Fruit fly (Drosophila melanogaster): ENCODE results near the gene sas.

The sas gene

DNA sequence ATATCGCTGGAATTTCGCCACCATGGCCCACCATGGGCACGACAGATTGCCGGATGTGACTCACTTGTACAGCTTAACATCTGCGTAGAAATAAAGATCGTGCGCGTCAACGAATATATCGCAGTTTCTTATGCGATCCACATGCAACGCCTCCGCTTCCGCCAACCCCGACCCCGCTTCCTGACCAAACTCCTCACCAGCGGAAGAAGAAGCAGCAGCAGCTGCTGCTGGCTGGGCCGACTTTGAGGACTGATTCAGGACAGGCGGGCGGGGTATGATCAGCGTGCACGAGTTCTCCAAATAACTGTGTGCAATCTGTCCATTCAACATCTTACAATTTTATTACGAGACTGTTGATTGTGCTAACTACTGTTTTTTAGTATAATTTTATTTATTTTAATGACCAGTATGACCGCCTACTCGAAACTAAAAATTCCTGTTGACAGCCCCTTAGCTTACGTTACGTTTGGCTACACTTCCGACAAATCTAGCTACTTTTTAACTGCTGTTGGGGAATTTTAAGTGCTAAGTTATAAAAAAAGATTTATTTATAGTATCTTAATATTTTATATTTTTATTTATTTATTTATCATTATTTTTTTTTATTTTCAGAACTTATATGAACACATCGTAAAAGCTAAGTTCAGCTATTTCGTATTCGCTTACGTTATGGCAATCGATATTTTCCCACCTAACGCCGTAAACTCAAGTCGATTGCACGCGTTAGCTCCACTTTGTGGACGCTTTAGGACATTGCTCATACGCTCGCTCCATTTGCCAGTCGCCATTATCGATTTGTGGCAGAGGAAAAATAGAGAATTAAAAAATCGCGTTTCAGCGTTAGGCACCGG, 23.9 kb downstream of the sas start, which contains the start of the genes CG10055 and lap:
TSS of gene CG10055 (minus strand) at position 432 of the 851 bp plus-strand sequence.
TSS of gene lap (plus strand) at position 753 of the 851 bp plus-strand sequence.
- no peak for TF ChIP-seq CTCF (optimal IDR thresholded peaks at IDR 0.05)
- TF ChIP-seq CG8478 (optimal IDR thresholded peaks at IDR 0.05): no peak

dm6 chr3R:7187093-7187912, 24.7 kb downstream of the sas start:
- peak in 1 of 2 experiments; percentile 1 for TF ChIP-seq CTCF (optimal IDR thresholded peaks at IDR 0.05)
- no peak for TF ChIP-seq CG8478 (optimal IDR thresholded peaks at IDR 0.05)

- TF ChIP-seq CG8478 (optimal IDR thresholded peaks at IDR 0.05) (no peak), CTCF (optimal IDR thresholded peaks at IDR 0.05) (no peak)
These were observed 25.4 kb downstream of the sas start for dm6 chr3R:7187989-7188388.

- TF ChIP-seq CTCF (optimal IDR thresholded peaks at IDR 0.05): no peak
- TF ChIP-seq CG8478 (optimal IDR thresholded peaks at IDR 0.05): no peak
These were observed 26.1 kb downstream of the sas start for dm6 chr3R:7188697-7189096.

dm6 chr3R:7199849-7200248, 37.2 kb downstream of the sas start:
- TF ChIP-seq CG8478 (optimal IDR thresholded peaks at IDR 0.05) (no peak), CTCF (optimal IDR thresholded peaks at IDR 0.05) (no peak)

DNA sequence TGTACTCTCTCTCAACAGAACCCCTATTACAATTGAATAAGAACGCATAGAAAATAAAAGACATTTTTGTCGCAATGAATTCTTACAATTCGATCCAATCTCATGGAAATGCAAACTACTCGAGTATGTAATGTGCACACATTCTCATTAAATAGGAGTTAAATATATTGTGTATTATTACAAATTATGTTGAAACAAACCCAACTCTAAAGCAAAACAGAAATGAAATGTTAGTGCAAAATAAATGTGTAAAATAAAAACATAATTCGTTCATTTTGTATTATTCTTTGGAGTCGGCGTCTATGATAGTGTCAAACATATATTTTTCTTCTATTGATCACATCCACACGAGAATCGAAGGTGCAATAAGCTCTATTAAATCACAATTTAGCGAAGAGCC, 38.1 kb downstream of the sas start, which contains the start of gene CG14609:
TSS of gene CG14609 (plus strand) at position 301 of the 400 bp plus-strand sequence.
- no peak for TF ChIP-seq CTCF (optimal IDR thresholded peaks at IDR 0.05)
- no peak for TF ChIP-seq CG8478 (optimal IDR thresholded peaks at IDR 0.05)

- no peak for TF ChIP-seq CG8478 (optimal IDR thresholded peaks at IDR 0.05)
- no peak for TF ChIP-seq CTCF (optimal IDR thresholded peaks at IDR 0.05)
These were observed 45.7 kb downstream of the sas start, which contains the start of gene CG1288 for dm6 chr3R:7208331-7208730. TSS of gene CG1288 (minus strand) at chr3R:7208431.

- TF ChIP-seq CTCF (optimal IDR thresholded peaks at IDR 0.05): no peak
- TF ChIP-seq CG8478 (optimal IDR thresholded peaks at IDR 0.05): no peak
These were observed 54.4 kb downstream of the sas start, which contains the start of gene CG14606 for dm6 chr3R:7216924-7217529. TSS of gene CG14606 (minus strand) at chr3R:7217083.

DNA sequence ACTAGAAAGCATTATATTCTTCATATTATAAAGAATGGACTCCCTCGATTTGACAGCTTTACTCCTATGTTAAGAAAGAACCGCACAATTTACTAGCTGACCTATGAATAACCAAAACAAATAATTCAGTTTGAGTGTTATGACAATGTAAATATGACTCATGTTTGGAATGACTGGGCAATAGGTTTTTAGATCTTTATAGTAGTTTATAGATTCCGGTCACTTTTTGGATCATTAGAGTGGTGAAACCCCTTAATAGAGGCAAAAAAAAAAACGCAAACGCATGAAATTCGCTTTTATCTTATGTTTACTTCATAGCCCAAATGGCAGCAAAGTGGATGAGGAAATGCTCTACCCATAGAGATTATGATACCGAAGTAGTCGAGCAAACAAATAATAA, 57.0 kb downstream of the sas start, which contains the start of gene CG14605:
TSS of gene CG14605 (minus strand) at position 101 of the 400 bp plus-strand sequence.
- no peak for TF ChIP-seq CTCF (optimal IDR thresholded peaks at IDR 0.05)
- no peak for TF ChIP-seq CG8478 (optimal IDR thresholded peaks at IDR 0.05)

- TF ChIP-seq CG8478 (optimal IDR thresholded peaks at IDR 0.05) (no peak), CTCF (optimal IDR thresholded peaks at IDR 0.05) (no peak)
These were observed 61.4 kb downstream of the sas start, which contains the start of gene thw for dm6 chr3R:7223972-7224464. TSS of gene thw (plus strand) at chr3R:7224414.

All from S2 (cell line).